Fruit fly (Drosophila melanogaster) whole organism, embryonic: ENCODE results near the gene CG15356.

Experiments used
- ATbp ChIP-seq: fragments of 200-800 bp; sonication (Bioruptor generic); optimal IDR thresholded peaks from 2 replicates; lab custom pipeline; 2017; ENCODE audit warnings: missing biosample characterization, mild to moderate bottlenecking, missing genetic modification characterization, missing genetic modification reagents
- CG10321 ChIP-seq: fragments of 200-800 bp; sonication (Bioruptor generic); IDR thresholded peaks from 2 replicates; pipeline ENCODE4 v1.3.6; 2022; ENCODE audit warnings: missing biosample characterization, missing genetic modification characterization
- CG12769 ChIP-seq: fragments of 200-800 bp; sonication (Bioruptor generic); optimal IDR thresholded peaks from 2 replicates; lab custom pipeline; 2019; ENCODE audit warnings: missing biosample characterization, mild to moderate bottlenecking, missing genetic modification characterization, moderate library complexity
- CG13775 ChIP-seq: fragments of 200-800 bp; sonication (Bioruptor generic); optimal IDR thresholded peaks from 3 replicates; lab custom pipeline; 2017; ENCODE audit warnings: missing biosample characterization, mild to moderate bottlenecking, missing genetic modification characterization
- CG15696 ChIP-seq: fragments of 200-800 bp; sonication (Bioruptor generic); optimal IDR thresholded peaks from 2 replicates; lab custom pipeline; 2019; ENCODE audit warnings: missing biosample characterization, mild to moderate bottlenecking, missing genetic modification characterization, moderate library complexity
- CG18476 ChIP-seq: fragments of 200-800 bp; sonication (Bioruptor generic); optimal IDR thresholded peaks from 2 replicates; lab custom pipeline; 2016; ENCODE audit warnings: missing biosample characterization, mild to moderate bottlenecking, missing genetic modification characterization
- CG3065 ChIP-seq: fragments of 200-800 bp; sonication (Bioruptor generic); optimal IDR thresholded peaks from 2 replicates; lab custom pipeline; 2016; ENCODE audit warnings: missing biosample characterization, missing genetic modification characterization
- CG31224 ChIP-seq: fragments of 200-800 bp; sonication (Bioruptor generic); IDR thresholded peaks from 2 replicates; pipeline ENCODE4 v1.3.6; 2022; ENCODE audit warnings: missing biosample characterization, missing genetic modification characterization
- CG32532 ChIP-seq: fragments of 200-800 bp; sonication (Bioruptor generic); IDR thresholded peaks from 2 replicates; pipeline ENCODE4 v1.3.6; 2022; ENCODE audit warnings: missing biosample characterization, missing genetic modification characterization
- CG34224 ChIP-seq: fragments of 200-800 bp; sonication (Bioruptor generic); IDR thresholded peaks from 3 replicates; pipeline ENCODE4 v1.3.6; 2022; ENCODE audit warnings: missing biosample characterization, missing genetic modification characterization; ENCODE audit not compliant: partially characterized antibody
- CG9876 ChIP-seq: fragments of 200-800 bp; sonication (Bioruptor generic); optimal IDR thresholded peaks from 2 replicates; lab custom pipeline; 2016; ENCODE audit warnings: missing biosample characterization, missing genetic modification characterization
- Camta ChIP-seq: fragments of 200-800 bp; sonication (Bioruptor generic); optimal IDR thresholded peaks from 2 replicates; lab custom pipeline; 2016; ENCODE audit warnings: missing biosample characterization, missing genetic modification characterization
- CoRest ChIP-seq: fragments of 200-800 bp; sonication (Bioruptor generic); optimal IDR thresholded peaks from 3 replicates; lab custom pipeline; 2018; ENCODE audit warnings: missing biosample characterization, mild to moderate bottlenecking, missing genetic modification characterization, moderate library complexity
- CrebB ChIP-seq: fragments of 200-800 bp; sonication (Bioruptor generic); optimal IDR thresholded peaks from 3 replicates; lab custom pipeline; 2018; ENCODE audit warnings: missing biosample characterization, mild to moderate bottlenecking, missing genetic modification characterization
- Dbx ChIP-seq: fragments of 200-800 bp; sonication (Bioruptor generic); IDR thresholded peaks from 3 replicates; pipeline ENCODE4 v1.3.6; 2022; ENCODE audit warnings: missing biosample characterization, missing genetic modification characterization
- Drgx ChIP-seq: fragments of 200-800 bp; sonication (Bioruptor generic); IDR thresholded peaks from 2 replicates; pipeline ENCODE4 v1.3.6; 2022; ENCODE audit warnings: missing biosample characterization, missing genetic modification characterization
- E2f2 ChIP-seq: fragments of 200-800 bp; sonication (Bioruptor generic); IDR thresholded peaks from 2 replicates; pipeline ENCODE4 v1.3.6; 2022; ENCODE audit warnings: missing biosample characterization, missing genetic modification characterization
- Ets65A ChIP-seq: fragments of 200-800 bp; sonication (Bioruptor generic); peaks from one replicate; lab custom pipeline; 2016; ENCODE audit warnings: missing biosample characterization, missing genetic modification characterization
- Gsc ChIP-seq: fragments of 200-800 bp; sonication (Bioruptor generic); IDR thresholded peaks from 2 replicates; pipeline ENCODE4 v1.3.6; 2022; ENCODE audit warnings: missing biosample characterization, missing genetic modification characterization
- Gug ChIP-seq: fragments of 200-800 bp; sonication (Bioruptor generic); IDR thresholded peaks from 4 replicates; pipeline ENCODE4 v1.3.6; 2022; ENCODE audit warnings: missing biosample characterization, missing genetic modification characterization
- H15 ChIP-seq: fragments of 200-800 bp; sonication (Bioruptor generic); IDR thresholded peaks from 3 replicates; pipeline ENCODE4 v1.3.6; 2022; ENCODE audit warnings: missing biosample characterization, missing genetic modification characterization
- Jarid2 ChIP-seq: fragments of 200-800 bp; sonication (Bioruptor generic); optimal IDR thresholded peaks from 3 replicates; lab custom pipeline; 2017; ENCODE audit warnings: mild to moderate bottlenecking, missing biosample characterization, missing genetic modification reagents, missing genetic modification characterization
- MBD-R2 ChIP-seq: fragments of 200-800 bp; sonication (Bioruptor generic); IDR thresholded peaks from 2 replicates; pipeline ENCODE4 v1.3.6; 2022; ENCODE audit warnings: missing biosample characterization, missing genetic modification characterization
- Med ChIP-seq: fragments of 200-800 bp; sonication (Bioruptor generic); peaks from one replicate; lab custom pipeline; 2016; ENCODE audit warnings: missing biosample characterization, missing genetic modification characterization, mild to moderate bottlenecking, inconsistent platforms, moderate library complexity
- Oaz ChIP-seq: fragments of 200-800 bp; sonication (Bioruptor generic); IDR thresholded peaks from 2 replicates; pipeline ENCODE4 v1.3.6; 2022; ENCODE audit warnings: missing biosample characterization, missing genetic modification characterization
- Oli ChIP-seq: fragments of 200-800 bp; sonication (Bioruptor generic); optimal IDR thresholded peaks from 2 replicates; lab custom pipeline; 2018; ENCODE audit warnings: missing biosample characterization, mild to moderate bottlenecking, missing genetic modification characterization, moderate library complexity
- PHDP ChIP-seq: fragments of 200-800 bp; sonication (Bioruptor generic); optimal IDR thresholded peaks from 3 replicates; lab custom pipeline; 2018; ENCODE audit warnings: missing biosample characterization, mild to moderate bottlenecking, missing genetic modification characterization, moderate library complexity
- Six4 ChIP-seq: fragments of 200-800 bp; sonication (Bioruptor generic); optimal IDR thresholded peaks from 2 replicates; lab custom pipeline; 2016; ENCODE audit warnings: missing biosample characterization, missing genetic modification characterization
- Trl ChIP-seq, 3 experiments: fragments of >200 bp in 2 of 3; fragments of 200-800 bp in 1 of 3; sonication (Bioruptor generic) in 1 of 3; optimal IDR thresholded peaks; 2 replicates in 1 of 3; 3 replicates in 2 of 3; lab custom pipeline; 2016 to 2017; ENCODE audit warnings: missing biosample characterization in 1 of 3, missing genetic modification characterization in 1 of 3
- cg ChIP-seq: fragments of 200-800 bp; sonication (Bioruptor generic); optimal IDR thresholded peaks from 3 replicates; lab custom pipeline; 2019; ENCODE audit warnings: missing biosample characterization, mild to moderate bottlenecking, missing genetic modification characterization, moderate library complexity
- ci ChIP-seq: fragments of 200-800 bp; sonication (Bioruptor generic); IDR thresholded peaks from 3 replicates; pipeline ENCODE4 v1.3.6; 2022; ENCODE audit warnings: missing biosample characterization, missing genetic modification characterization
- corto ChIP-seq: fragments of 200-800 bp; sonication (Bioruptor generic); optimal IDR thresholded peaks from 2 replicates; lab custom pipeline; 2016; ENCODE audit warnings: missing biosample characterization, mild to moderate bottlenecking, missing genetic modification characterization, moderate library complexity
- crc ChIP-seq: fragments of 200-800 bp; sonication (Bioruptor generic); optimal IDR thresholded peaks from 2 replicates; lab custom pipeline; 2016; ENCODE audit warnings: missing biosample characterization, missing genetic modification characterization
- ewg ChIP-seq: fragments of 200-800 bp; sonication (Bioruptor generic); optimal IDR thresholded peaks from 3 replicates; lab custom pipeline; 2017; ENCODE audit warnings: mild to moderate bottlenecking, missing biosample characterization, missing genetic modification reagents, missing genetic modification characterization
- hkb ChIP-seq, 2 experiments: fragments of 200-800 bp in 1 of 2; fragments of >200 bp in 1 of 2; sonication (Bioruptor generic) in 1 of 2; IDR thresholded peaks in 1 of 2; optimal IDR thresholded peaks in 1 of 2; 2 replicates each; pipeline versions ENCODE4 v1.3.6 to Lab custom; 2017 to 2022; ENCODE audit warnings: missing biosample characterization in 1 of 2, missing genetic modification characterization in 1 of 2
- jing ChIP-seq: fragments of 200-800 bp; sonication (Bioruptor generic); optimal IDR thresholded peaks from 2 replicates; lab custom pipeline; 2018; ENCODE audit warnings: missing biosample characterization, mild to moderate bottlenecking, missing genetic modification characterization
- kni ChIP-seq: fragments of 200-800 bp; sonication (Bioruptor generic); optimal IDR thresholded peaks from 3 replicates; lab custom pipeline; 2017; ENCODE audit warnings: mild to moderate bottlenecking, missing biosample characterization, missing genetic modification reagents, missing genetic modification characterization
- lbe ChIP-seq: fragments of 200-800 bp; sonication (Bioruptor generic); optimal IDR thresholded peaks from 2 replicates; lab custom pipeline; 2016; ENCODE audit warnings: missing biosample characterization, mild to moderate bottlenecking, missing genetic modification characterization
- nerfin-2 ChIP-seq: fragments of 200-800 bp; sonication (Bioruptor generic); IDR thresholded peaks from 2 replicates; pipeline ENCODE4 v1.3.6; 2022; ENCODE audit warnings: missing biosample characterization, missing genetic modification characterization; ENCODE audit not compliant: partially characterized antibody
- nom ChIP-seq: fragments of 200-800 bp; sonication (Bioruptor generic); optimal IDR thresholded peaks from 2 replicates; lab custom pipeline; 2017; ENCODE audit warnings: missing biosample characterization, missing genetic modification characterization, mild to moderate bottlenecking, moderate library complexity, missing genetic modification reagents
- peb ChIP-seq: fragments of 200-800 bp; sonication (Bioruptor generic); IDR thresholded peaks from 2 replicates; pipeline ENCODE4 v1.3.6; 2022; ENCODE audit warnings: missing biosample characterization, missing genetic modification characterization
- prd ChIP-seq, 3 experiments: fragments of >200 bp in 2 of 3; fragments of 200-800 bp in 1 of 3; sonication (Bioruptor generic) in 1 of 3; optimal IDR thresholded peaks in 2 of 3; IDR thresholded peaks in 1 of 3; 2 replicates in 2 of 3; 3 replicates in 1 of 3; pipeline versions ENCODE4 v1.3.6 to Lab custom; 2017 to 2022; ENCODE audit warnings: missing biosample characterization in 1 of 3, missing genetic modification characterization in 1 of 3
- sens ChIP-seq: fragments of 200-800 bp; sonication (Bioruptor generic); peaks from one replicate; lab custom pipeline; 2016; ENCODE audit warnings: missing biosample characterization, missing genetic modification characterization
- so ChIP-seq: fragments of 200-800 bp; sonication (Bioruptor generic); IDR thresholded peaks from 3 replicates; pipeline ENCODE4 v1.3.6; 2022; ENCODE audit warnings: missing biosample characterization, missing genetic modification characterization
- tgo ChIP-seq: fragments of 200-800 bp; sonication (Bioruptor generic); IDR thresholded peaks from 3 replicates; pipeline ENCODE4 v1.3.6; 2022; ENCODE audit warnings: missing biosample characterization, missing genetic modification characterization

Gene CG15356

DNA sequence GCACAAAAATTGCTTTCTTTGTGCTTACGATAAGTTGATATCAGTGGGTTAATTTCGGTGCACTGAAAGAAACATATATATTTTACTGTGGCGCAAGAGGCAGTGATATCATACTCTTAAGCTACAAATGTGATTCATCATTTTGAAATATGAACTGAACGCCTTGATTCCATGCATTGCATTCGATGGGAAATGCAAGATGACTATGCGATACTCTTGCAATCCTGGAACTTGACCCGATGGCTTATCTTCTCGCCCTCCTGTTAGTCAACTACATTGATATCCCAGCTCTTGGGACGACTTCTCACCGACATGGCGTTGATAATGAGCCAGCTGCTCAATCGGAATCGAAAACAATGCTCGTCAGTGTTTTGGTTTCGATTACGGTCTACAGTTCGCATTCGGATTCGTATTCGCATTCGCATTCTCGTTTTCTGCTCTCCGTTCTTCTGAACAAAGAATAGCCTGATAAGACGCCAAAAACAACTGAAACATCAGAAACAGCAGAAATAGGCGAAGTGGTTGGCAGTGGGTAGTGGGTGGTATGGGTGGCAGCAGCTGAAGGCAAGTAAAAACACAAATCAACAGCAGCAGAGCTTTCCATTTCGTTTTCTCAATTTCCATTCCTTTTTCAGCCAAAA, 8.8 kb upstream of the CG15356 start:
- TF ChIP-seq kni (GFP tag; lab: Kevin White, UChicago) (no peak), prd (optimal IDR thresholded peaks at IDR 0.05; lab: Kevin White, UChicago) (no peak), prd (GFP tag; IDR thresholded peaks at IDR 0.05; lab: Robert Waterston, UW) (no peak), CG3065 (GFP tag; lab: Kevin White, UChicago) (no peak), CrebB (tag; lab: Kevin White, UChicago) (no peak), CG32532 (GFP tag; lab: Robert Waterston, UW) (no peak), CG10321 (GFP tag; lab: Robert Waterston, UW) (no peak), lbe (GFP tag; lab: Kevin White, UChicago) (peak; percentile 43), MBD-R2 (GFP tag; lab: Robert Waterston, UW) (no peak), crc (GFP tag; lab: Kevin White, UChicago) (no peak), corto (peak; percentile 68), CG15696 (tag; lab: Kevin White, UChicago) (no peak), peb (GFP tag; lab: Robert Waterston, UW) (no peak), nom (GFP tag; lab: Kevin White, UChicago) (peak; percentile 45), Dbx (GFP tag; lab: Robert Waterston, UW) (no peak), hkb (optimal IDR thresholded peaks at IDR 0.05; lab: Kevin White, UChicago) (no peak), hkb (GFP tag; IDR thresholded peaks at IDR 0.05; lab: Robert Waterston, UW) (no peak), Oli (tag; lab: Kevin White, UChicago) (no peak), Oaz (GFP tag; lab: Robert Waterston, UW) (no peak), Six4 (no peak), CG31224 (GFP tag; lab: Robert Waterston, UW) (peak; percentile 53), PHDP (no peak), CG12769 (tag; lab: Kevin White, UChicago) (no peak)

- TF ChIP-seq MBD-R2 (GFP tag; lab: Robert Waterston, UW): peak; percentile 7; the same call in 1 of the 2 replicates
- TF ChIP-seq sens (GFP tag; lab: Kevin White, UChicago): peak; percentile 23
- 0 out of 4 replicates have a peak, but pooled peaks have one; percentile 2 for TF ChIP-seq Gug (GFP tag; lab: Robert Waterston, UW)
- TF ChIP-seq Jarid2 (GFP tag; lab: Kevin White, UChicago): peak; percentile 54
- no peak for TF ChIP-seq tgo (GFP tag; lab: Robert Waterston, UW)
- TF ChIP-seq Camta (GFP tag; lab: Kevin White, UChicago): peak; percentile 5
- TF ChIP-seq CG18476 (GFP tag; lab: Kevin White, UChicago): no peak
- peak; percentile 32 for TF ChIP-seq Ets65A
- 0 out of 3 replicates have a peak, but pooled peaks have one; percentile 31 for TF ChIP-seq so
- peak; percentile 21 for TF ChIP-seq nom (GFP tag; lab: Kevin White, UChicago)
- no peak for TF ChIP-seq Med (GFP tag; lab: Kevin White, UChicago)
- 0 out of 3 replicates have a peak, but pooled peaks have one; percentile 28 for TF ChIP-seq ci
- TF ChIP-seq Trl (optimal IDR thresholded peaks at IDR 0.05; lab: Kevin White, UChicago): peak in 1 of 2 experiments; percentile 0
- TF ChIP-seq Trl (GFP tag; optimal IDR thresholded peaks at IDR 0.05; lab: Kevin White, UChicago): no peak
Measured at dm6 chr2L:1988192-1988561, 7.6 kb upstream of the CG15356 start, which contains the start of gene Npc2a. Gene Npc2a, plus strand, starts transcription at chr2L:1988290.

DNA sequence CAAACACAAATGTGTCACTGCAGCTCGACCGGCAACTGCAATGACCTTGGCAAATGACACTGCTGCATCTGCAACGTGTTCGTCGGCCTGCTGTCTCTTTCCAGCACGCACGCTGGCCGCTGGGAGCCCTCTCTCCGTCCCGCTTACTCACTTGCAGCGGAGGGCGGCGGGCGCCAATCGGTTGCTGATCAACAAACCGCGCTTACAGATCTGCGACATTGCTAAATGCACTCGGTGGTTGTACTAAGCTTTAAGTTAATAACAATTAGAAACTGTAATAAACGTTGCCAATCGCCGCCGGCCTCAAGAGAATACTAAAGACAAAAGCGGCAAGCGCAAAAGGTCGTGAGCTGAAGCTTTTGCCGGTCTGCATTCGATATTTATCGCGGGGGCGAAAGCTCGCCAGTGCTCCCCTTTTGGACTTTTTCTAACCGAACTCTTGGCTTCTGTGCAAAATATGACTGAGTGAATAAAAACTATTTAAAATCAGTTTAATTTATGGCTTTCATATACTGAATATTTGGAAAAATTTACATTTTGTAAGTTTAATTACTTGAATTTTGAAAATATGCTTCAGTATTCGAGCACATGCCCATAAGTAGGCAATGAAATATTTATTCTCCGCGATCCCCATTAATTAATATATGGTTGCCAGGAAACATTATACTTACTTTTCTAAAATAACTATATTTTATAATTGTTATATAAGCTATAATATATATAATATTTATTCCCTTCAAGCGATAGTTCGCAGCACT, 7.1 kb upstream of the CG15356 start, which contains the start of gene Got2:
Gene Got2 (minus strand): TSS at position 325 of the 758 bp plus-strand sequence.
- TF ChIP-seq CG34224 (GFP tag; lab: Robert Waterston, UW) (peak; percentile 69), CoRest (tag; lab: Kevin White, UChicago) (peak; percentile 39), cg (GFP tag; lab: Kevin White, UChicago) (no peak), CG13775 (GFP tag; lab: Kevin White, UChicago) (peak; percentile 20), Gsc (no peak), nerfin-2 (GFP tag; lab: Robert Waterston, UW) (peak; percentile 67), Drgx (peak; percentile 36; the same call in 1 of the 2 replicates), H15 (GFP tag; lab: Robert Waterston, UW) (no peak), jing (no peak), ATbp (GFP tag; lab: Kevin White, UChicago) (peak; percentile 32), CG9876 (GFP tag; lab: Kevin White, UChicago) (no peak), ewg (GFP tag; lab: Kevin White, UChicago) (peak; percentile 57), E2f2 (GFP tag; lab: Robert Waterston, UW) (0 out of 2 replicates have a peak, but pooled peaks have one; percentile 14)
